Fruit fly (Drosophila melanogaster) Kc167 (cell line): ENCODE measurements around the gene CG17192.

ENCODE experiments used
- h ChIP-seq: fragments of >200 bp; optimal IDR thresholded peaks from 3 replicates; lab custom pipeline; 2018; ENCODE audit warnings: missing external identifiers
- psq ChIP-seq: fragments of >200 bp; optimal IDR thresholded peaks from 2 replicates; lab custom pipeline; 2017; ENCODE audit warnings: missing external identifiers

dm6 chr3R:27021278-27021677 is 3.2 kb upstream of the CG17192 start, which contains the start of gene CG6283:
- TF ChIP-seq h: no peak
- TF ChIP-seq psq: no peak
